Fruit fly (Drosophila melanogaster) whole organism, pupa: ENCODE data around the gene Mad.

ENCODE experiments used
- CG10348 ChIP-seq: fragments of 200-800 bp; sonication (Bioruptor generic); IDR thresholded peaks from 2 replicates; pipeline ENCODE4 v1.3.6; 2022; ENCODE audit warnings: missing biosample characterization, missing genetic modification characterization
- CG12605 ChIP-seq: fragments of 200-800 bp; sonication (Bioruptor generic); IDR thresholded peaks from 2 replicates; pipeline ENCODE4 v1.3.6; 2022; ENCODE audit warnings: missing biosample characterization, missing genetic modification characterization
- CG13204 ChIP-seq: fragments of 200-800 bp; sonication (Bioruptor generic); optimal IDR thresholded peaks from 2 replicates; lab custom pipeline; 2018; ENCODE audit warnings: missing biosample characterization, mild to moderate bottlenecking, missing genetic modification characterization, moderate library complexity
- CG14655 ChIP-seq: fragments of 200-800 bp; sonication (Bioruptor generic); optimal IDR thresholded peaks from 3 replicates; lab custom pipeline; 2017; ENCODE audit warnings: mild to moderate bottlenecking, missing biosample characterization, missing genetic modification reagents, missing genetic modification characterization
- CG15710 ChIP-seq: fragments of 200-800 bp; sonication (Bioruptor generic); optimal IDR thresholded peaks from 2 replicates; lab custom pipeline; 2018; ENCODE audit warnings: missing biosample characterization, mild to moderate bottlenecking, missing genetic modification characterization, moderate library complexity
- CG17806 ChIP-seq: fragments of 200-800 bp; sonication (Bioruptor generic); optimal IDR thresholded peaks from 2 replicates; lab custom pipeline; 2018; ENCODE audit warnings: missing biosample characterization, mild to moderate bottlenecking, missing genetic modification characterization, moderate library complexity
- CG32121 ChIP-seq: fragments of 200-800 bp; sonication (Bioruptor generic); IDR thresholded peaks from 2 replicates; pipeline ENCODE4 v1.3.6; 2022; ENCODE audit warnings: missing biosample characterization, missing genetic modification characterization
- CG34367 ChIP-seq: fragments of 200-800 bp; sonication (Bioruptor generic); optimal IDR thresholded peaks from 2 replicates; lab custom pipeline; 2018; ENCODE audit warnings: missing biosample characterization, mild to moderate bottlenecking, missing genetic modification characterization
- CG4496 ChIP-seq: fragments of 200-800 bp; sonication (Bioruptor generic); IDR thresholded peaks from 3 replicates; pipeline ENCODE4 v1.3.6; 2022; ENCODE audit warnings: missing biosample characterization, missing genetic modification characterization
- CG8159 ChIP-seq: fragments of 200-800 bp; sonication (Bioruptor generic); optimal IDR thresholded peaks from 3 replicates; lab custom pipeline; 2018; ENCODE audit warnings: missing biosample characterization, mild to moderate bottlenecking, missing genetic modification characterization, moderate library complexity
- CG8301 ChIP-seq: fragments of 200-800 bp; sonication (Bioruptor generic); optimal IDR thresholded peaks from 2 replicates; lab custom pipeline; 2018; ENCODE audit warnings: missing biosample characterization, mild to moderate bottlenecking, missing genetic modification characterization
- CG9948 ChIP-seq: fragments of 200-800 bp; sonication (Bioruptor generic); optimal IDR thresholded peaks from 2 replicates; lab custom pipeline; 2018; ENCODE audit warnings: missing biosample characterization, mild to moderate bottlenecking, missing genetic modification characterization, moderate library complexity
- D1 ChIP-seq: fragments of 200-800 bp; sonication (Bioruptor generic); optimal IDR thresholded peaks from 2 replicates; lab custom pipeline; 2018; ENCODE audit warnings: missing biosample characterization, mild to moderate bottlenecking, missing genetic modification characterization, moderate library complexity
- EcR ChIP-seq: fragments of 200-800 bp; sonication (Bioruptor generic); optimal IDR thresholded peaks from 3 replicates; lab custom pipeline; 2019; ENCODE audit warnings: missing biosample characterization, missing genetic modification characterization, mild to moderate bottlenecking, moderate library complexity, missing genetic modification reagents
- Ets98B ChIP-seq: fragments of 200-800 bp; sonication (Bioruptor generic); IDR thresholded peaks from 2 replicates; pipeline ENCODE4 v1.3.6; 2022; ENCODE audit warnings: missing biosample characterization, missing genetic modification characterization
- Pif1A ChIP-seq: fragments of 200-800 bp; sonication (Bioruptor generic); optimal IDR thresholded peaks from 3 replicates; lab custom pipeline; 2016; ENCODE audit warnings: missing biosample characterization, missing genetic modification characterization
- Pif1B ChIP-seq: fragments of 200-800 bp; sonication (Bioruptor generic); optimal IDR thresholded peaks from 3 replicates; lab custom pipeline; 2016; ENCODE audit warnings: missing biosample characterization, missing genetic modification characterization
- Snoo ChIP-seq: fragments of 200-800 bp; sonication (Bioruptor generic); optimal IDR thresholded peaks from 3 replicates; lab custom pipeline; 2017; ENCODE audit warnings: missing biosample characterization, mild to moderate bottlenecking, missing genetic modification characterization, inconsistent platforms
- fd96Ca ChIP-seq: fragments of 200-800 bp; sonication (Bioruptor generic); IDR thresholded peaks from 3 replicates; pipeline ENCODE4 v1.3.6; 2022; ENCODE audit warnings: missing biosample characterization, missing genetic modification characterization
- gl ChIP-seq: fragments of 200-800 bp; sonication (Bioruptor generic); optimal IDR thresholded peaks from 2 replicates; lab custom pipeline; 2018; ENCODE audit warnings: missing biosample characterization, mild to moderate bottlenecking, missing genetic modification characterization
- rn ChIP-seq: fragments of 200-800 bp; sonication (Bioruptor generic); IDR thresholded peaks from 2 replicates; pipeline ENCODE4 v1.3.6; 2022; ENCODE audit warnings: missing biosample characterization, missing genetic modification characterization

Gene Mad

DNA sequence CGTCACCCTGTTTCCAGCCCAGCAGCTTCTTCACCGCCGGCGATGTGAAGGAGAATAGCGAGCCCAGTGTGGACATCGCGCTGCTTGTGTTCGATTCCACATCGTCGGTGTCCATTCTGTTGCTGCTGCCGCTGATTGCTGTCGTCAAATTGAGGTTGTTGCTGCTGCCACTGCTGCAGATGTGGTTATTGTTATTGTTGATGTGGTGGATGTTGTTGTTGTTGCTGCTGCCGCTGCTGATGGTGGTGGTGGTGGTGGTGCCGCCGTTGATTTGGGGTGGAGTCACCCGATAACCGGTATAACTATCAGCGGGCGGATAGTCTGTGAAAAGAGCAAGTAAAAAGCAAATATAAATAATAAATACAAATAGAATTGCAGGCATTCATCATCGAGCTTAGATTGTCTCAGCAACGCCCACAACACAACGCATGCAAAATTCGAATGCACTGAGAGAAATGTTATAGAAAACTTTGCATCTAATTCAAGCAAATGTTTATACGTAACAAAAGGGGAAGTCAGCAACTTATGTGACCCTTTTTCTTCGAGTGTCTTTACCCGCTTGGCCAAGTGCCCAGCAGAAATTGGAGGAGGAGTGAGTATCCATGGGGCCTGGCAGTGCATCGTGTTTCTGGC, 10.4 kb downstream of the Mad start:
- TF ChIP-seq CG4496 (peak; percentile 74; the same call in 2 of the 3 replicates), CG32121 (peak; percentile 74), gl (tag; lab: Kevin White, UChicago) (no peak), Snoo (tag; lab: Kevin White, UChicago) (no peak), CG15710 (tag; lab: Kevin White, UChicago) (no peak), Pif1A (GFP tag; lab: Kevin White, UChicago) (peak; percentile 29), CG10348 (no peak), fd96Ca (GFP tag; lab: Robert Waterston, UW) (peak; percentile 80), CG12605 (GFP tag; lab: Robert Waterston, UW) (peak; percentile 46; the same call in 1 of the 2 replicates), CG14655 (no peak), CG34367 (tag; lab: Kevin White, UChicago) (no peak), Ets98B (peak; percentile 73), EcR (no peak), CG8301 (tag; lab: Kevin White, UChicago) (peak; percentile 48)

DNA sequence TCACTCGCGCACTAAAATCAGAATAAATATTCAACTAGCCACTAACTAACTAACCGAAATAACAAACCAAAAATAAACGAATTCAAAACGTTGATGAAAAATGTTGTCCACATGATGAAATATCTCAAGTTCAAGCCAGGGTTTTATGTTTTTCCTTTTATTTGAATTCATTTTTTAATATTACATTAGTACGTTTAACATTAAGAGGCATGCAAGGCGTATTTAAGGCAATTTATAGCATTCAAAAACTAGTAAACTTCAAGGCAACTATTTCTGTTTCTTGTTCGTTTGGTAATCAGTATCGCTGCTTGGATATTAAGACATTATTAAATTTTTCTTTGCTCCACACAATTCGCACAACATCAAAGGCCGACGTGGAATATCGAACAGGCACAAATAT, 13.5 kb downstream of the Mad start:
- TF ChIP-seq gl (tag; lab: Kevin White, UChicago), result no peak
- no peak for TF ChIP-seq CG9948 (tag; lab: Kevin White, UChicago)

DNA sequence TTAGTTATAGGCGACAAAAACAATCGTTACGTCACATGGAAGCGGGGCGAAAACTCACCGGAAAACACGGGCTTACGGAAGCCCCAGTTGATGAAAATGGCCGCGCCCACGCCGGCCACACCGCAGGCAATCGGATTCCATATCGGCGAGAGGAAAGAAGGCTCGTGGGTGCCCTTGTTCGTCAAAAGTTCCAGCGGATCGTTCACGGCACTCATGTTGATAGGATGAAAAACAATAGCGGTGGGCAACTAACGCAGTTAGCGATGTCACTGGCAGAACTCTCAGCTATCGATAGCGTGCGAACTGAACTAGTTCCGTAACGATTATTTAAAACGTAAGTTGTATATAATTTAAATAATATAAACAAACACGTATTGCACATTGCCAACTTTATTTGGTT, 14.0 kb downstream of the Mad start, which contains the start of gene ND-B14.5B:
TSS of gene ND-B14.5B (minus strand) at position 379 of the 400 bp plus-strand sequence.
- no peak for TF ChIP-seq gl (tag; lab: Kevin White, UChicago)
- TF ChIP-seq CG12605 (GFP tag; lab: Robert Waterston, UW), result no peak
- no peak for TF ChIP-seq CG34367 (tag; lab: Kevin White, UChicago)

DNA sequence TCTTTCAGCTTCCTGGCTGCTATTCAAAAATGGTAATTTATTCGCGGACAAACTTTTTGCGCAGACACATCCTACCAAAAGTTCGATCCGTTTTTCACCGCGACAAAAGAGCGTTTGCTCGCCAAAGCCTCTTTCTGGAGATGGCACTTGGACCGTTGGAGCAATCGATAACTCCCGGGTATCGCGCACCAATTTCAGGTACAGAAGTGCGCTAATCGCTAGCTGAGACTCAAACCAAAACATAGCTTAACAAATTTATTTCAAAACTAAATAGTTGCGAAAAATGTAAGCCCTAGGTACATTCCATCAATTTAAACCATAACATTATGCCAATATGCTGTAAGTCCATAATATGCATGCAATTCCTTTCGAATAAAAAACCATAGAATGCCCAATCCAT, 14.7 kb downstream of the Mad start, which contains the start of gene toc:
TSS of gene toc (minus strand) at position 78 of the 400 bp plus-strand sequence.
- TF ChIP-seq D1, result peak; percentile 30
- peak; percentile 96 for TF ChIP-seq CG4496
- peak; percentile 13; the same call in 1 of the 2 replicates for TF ChIP-seq Ets98B
- no peak for TF ChIP-seq Snoo (tag; lab: Kevin White, UChicago)

DNA sequence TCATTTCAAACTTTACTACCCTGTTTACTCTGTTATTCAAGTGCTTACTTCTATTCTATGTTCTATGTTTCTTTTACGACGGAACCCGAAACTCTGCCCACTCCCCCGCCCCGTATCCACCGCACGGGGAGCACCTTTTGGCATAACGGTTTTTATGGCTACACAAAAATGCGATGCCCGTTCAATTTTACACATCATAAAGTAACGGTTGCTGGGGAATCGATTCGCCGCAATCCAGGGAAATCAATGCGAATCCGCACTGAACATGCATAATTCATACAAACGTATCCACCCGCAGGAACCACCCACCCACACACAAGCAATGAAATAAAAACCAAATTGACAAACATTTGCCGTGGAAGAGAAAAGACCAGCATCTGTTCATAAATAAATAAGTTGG, 15.5 kb downstream of the Mad start:
- TF ChIP-seq CG10348, result no peak
- TF ChIP-seq CG4496, result no peak
- TF ChIP-seq CG17806 (tag; lab: Kevin White, UChicago), result no peak
- no peak for TF ChIP-seq D1
- TF ChIP-seq CG34367 (tag; lab: Kevin White, UChicago), result no peak
- no peak for TF ChIP-seq Snoo (tag; lab: Kevin White, UChicago)
- TF ChIP-seq EcR, result no peak
- TF ChIP-seq Pif1A (GFP tag; lab: Kevin White, UChicago), result no peak
- no peak for TF ChIP-seq CG15710 (tag; lab: Kevin White, UChicago)
- TF ChIP-seq CG8159, result no peak
- TF ChIP-seq Ets98B, result no peak
- no peak for TF ChIP-seq CG13204
- TF ChIP-seq CG32121, result no peak
- TF ChIP-seq Pif1B (GFP tag; lab: Kevin White, UChicago), result no peak

DNA sequence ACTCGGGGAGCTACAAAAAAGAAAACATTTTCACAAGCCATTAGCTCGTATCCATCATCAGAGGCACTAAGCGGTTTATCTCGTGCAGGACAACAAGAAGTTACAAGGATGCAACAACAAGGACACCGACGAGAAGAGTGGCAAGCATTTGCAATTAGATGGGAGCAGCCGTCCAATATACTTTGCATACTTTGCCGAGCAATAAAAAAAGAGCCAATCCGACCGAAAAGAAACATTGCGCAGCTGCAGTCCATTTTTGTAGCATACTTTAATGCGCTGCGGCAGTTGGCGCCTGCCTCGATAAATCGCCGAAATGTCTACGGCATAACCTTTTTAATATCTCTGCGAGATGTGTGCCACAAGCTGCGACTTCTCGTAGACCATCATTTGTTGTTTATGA, 27.8 kb downstream of the Mad start:
- no peak for TF ChIP-seq CG32121
- no peak for TF ChIP-seq CG8159
- no peak for TF ChIP-seq rn (GFP tag; lab: Robert Waterston, UW)
- no peak for TF ChIP-seq CG10348
- TF ChIP-seq CG4496, result peak; percentile 25; the same call in 1 of the 3 replicates

DNA sequence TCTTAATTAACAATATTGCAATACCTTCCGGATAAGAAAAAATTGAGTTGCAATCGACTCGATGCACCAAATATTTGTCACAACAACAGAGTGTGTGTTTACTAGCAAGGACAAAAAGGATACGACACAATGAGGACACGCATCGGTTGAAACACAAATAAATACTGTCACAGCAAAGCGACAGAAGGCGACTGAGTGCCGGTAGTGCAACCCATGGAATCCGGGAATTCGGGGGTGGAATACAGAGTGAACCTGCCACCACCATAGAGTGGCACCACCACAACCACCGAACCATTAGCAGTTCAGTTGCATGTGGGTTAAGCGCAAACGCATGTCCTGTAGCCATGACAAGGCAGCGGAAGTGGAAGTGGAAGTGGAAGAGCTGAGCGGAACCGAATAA, 29.0 kb downstream of the Mad start:
- TF ChIP-seq EcR (no peak), gl (tag; lab: Kevin White, UChicago) (no peak), CG14655 (no peak), Snoo (tag; lab: Kevin White, UChicago) (no peak), CG4496 (no peak), CG13204 (no peak), Ets98B (no peak)

DNA sequence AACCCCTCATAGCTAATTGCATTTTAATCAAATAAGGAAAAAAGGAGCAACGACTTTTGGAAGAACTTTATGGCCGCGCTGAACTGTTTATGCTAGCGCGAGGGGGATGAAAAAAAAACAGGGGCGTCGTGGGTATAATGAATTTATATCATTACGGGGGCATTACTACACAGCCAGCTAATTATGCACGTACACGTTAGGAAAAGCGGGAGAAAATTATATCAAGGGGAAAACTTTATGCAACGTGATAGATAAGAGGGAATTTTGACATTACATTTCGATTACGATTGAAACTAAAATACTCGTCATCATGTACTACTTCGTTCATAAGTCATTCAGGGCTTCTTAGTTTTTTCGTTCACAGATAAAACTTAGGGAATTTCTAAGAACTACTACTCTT, 31.1 kb downstream of the Mad start, which contains the start of gene CG15403:
TSS of gene CG15403 (plus strand) at position 301 of the 400 bp plus-strand sequence.
- no peak for TF ChIP-seq CG15710 (tag; lab: Kevin White, UChicago)
- no peak for TF ChIP-seq CG4496
- no peak for TF ChIP-seq CG12605 (GFP tag; lab: Robert Waterston, UW)
- no peak for TF ChIP-seq Pif1A (GFP tag; lab: Kevin White, UChicago)
- no peak for TF ChIP-seq CG32121
- TF ChIP-seq Pif1B (GFP tag; lab: Kevin White, UChicago), result no peak
